Worm (Caenorhabditis elegans) whole organism, L3 larva: Measurements from ENCODE around the gene fil-1.
"Not testable (repeated sequence)": the region's sequence is repeated elsewhere in the genome, so short reads cannot be mapped to it uniquely, and the experiment has no call there.

ENCODE experiments used
- aly-2 ChIP-seq: fragments of 150-350 bp; optimal IDR thresholded peaks from 2 replicates; lab custom pipeline; 2014; ENCODE audit warnings: missing biosample characterization, missing genetic modification characterization
- ceh-16 ChIP-seq: sonication (generic microtip); optimal IDR thresholded peaks from 2 replicates; lab custom pipeline; 2017; ENCODE audit warnings: missing biosample characterization, missing genetic modification characterization
- ceh-28 ChIP-seq: fragments of 150-350 bp; optimal IDR thresholded peaks from 2 replicates; lab custom pipeline; 2014; ENCODE audit warnings: missing biosample characterization, missing genetic modification reagents, missing genetic modification characterization
- ceh-82 ChIP-seq: fragments of 150-350 bp; optimal IDR thresholded peaks from 2 replicates; lab custom pipeline; 2014; ENCODE audit warnings: missing biosample characterization, missing genetic modification characterization
- ceh-9 ChIP-seq: sonication (generic microtip); optimal IDR thresholded peaks from 2 replicates; lab custom pipeline; 2018; ENCODE audit warnings: missing biosample characterization, missing genetic modification characterization
- egl-5 ChIP-seq: fragments of 150-350 bp; optimal IDR thresholded peaks from 2 replicates; lab custom pipeline; 2017; ENCODE audit warnings: missing biosample characterization, missing genetic modification reagents, missing genetic modification characterization, inconsistent platforms
- elt-1 ChIP-seq: fragments of 150-350 bp; optimal IDR thresholded peaks from 2 replicates; lab custom pipeline; 2014; ENCODE audit warnings: missing biosample characterization, missing genetic modification characterization
- elt-2 ChIP-seq: sonication (generic microtip); optimal IDR thresholded peaks from 2 replicates; lab custom pipeline; 2016; ENCODE audit warnings: missing genetic modification reagents, mild to moderate bottlenecking, missing genetic modification characterization, missing compliant biosample characterization
- elt-3 ChIP-seq, 3 experiments: fragments of 150-350 bp in 1 of 3; sonication (generic microtip) in 2 of 3; optimal IDR thresholded peaks; 2 replicates in 2 of 3; 4 replicates in 1 of 3; lab custom pipeline; 2014 to 2017; ENCODE audit warnings: missing biosample characterization in 3 of 3, missing genetic modification characterization in 3 of 3
- fkh-10 ChIP-seq: sonication (generic microtip); optimal IDR thresholded peaks from 2 replicates; lab custom pipeline; 2017; ENCODE audit warnings: missing biosample characterization, missing genetic modification reagents, missing genetic modification characterization
- fos-1 ChIP-seq: fragments of 150-350 bp; optimal IDR thresholded peaks from 2 replicates; lab custom pipeline; 2014; ENCODE audit warnings: missing biosample characterization, missing genetic modification characterization
- hmg-11 ChIP-seq: sonication (generic microtip); optimal IDR thresholded peaks from 2 replicates; lab custom pipeline; 2016; ENCODE audit warnings: missing genetic modification characterization, missing compliant biosample characterization
- lin-15B ChIP-seq: fragments of 150-350 bp; optimal IDR thresholded peaks from 2 replicates; lab custom pipeline; 2014; ENCODE audit warnings: missing biosample characterization, missing genetic modification characterization
- mdl-1 ChIP-seq: fragments of 150-350 bp; optimal IDR thresholded peaks from 2 replicates; lab custom pipeline; 2014; ENCODE audit warnings: missing biosample characterization, missing genetic modification characterization
- mml-1 ChIP-seq: fragments of 150-350 bp; sonication (generic microtip); optimal IDR thresholded peaks from 3 replicates; lab custom pipeline; 2014; ENCODE audit warnings: missing biosample characterization, missing genetic modification characterization
- nfya-1 ChIP-seq: sonication (generic microtip); optimal IDR thresholded peaks from 2 replicates; lab custom pipeline; 2017; ENCODE audit warnings: missing genetic modification characterization, mild to moderate bottlenecking, missing compliant biosample characterization, antibody characterized with exemption, moderate library complexity; ENCODE audit not compliant: insufficient read depth
- nhr-11 ChIP-seq: fragments of 150-350 bp; optimal IDR thresholded peaks from 2 replicates; lab custom pipeline; 2014; ENCODE audit warnings: missing biosample characterization, missing genetic modification characterization
- nhr-23 ChIP-seq: fragments of 150-350 bp; optimal IDR thresholded peaks from 2 replicates; lab custom pipeline; 2014; ENCODE audit warnings: missing biosample characterization, missing genetic modification reagents, missing genetic modification characterization
- nhr-237 ChIP-seq: fragments of 150-350 bp; optimal IDR thresholded peaks from 2 replicates; lab custom pipeline; 2014; ENCODE audit warnings: missing biosample characterization, missing genetic modification characterization
- nhr-25 ChIP-seq: sonication (generic microtip); optimal IDR thresholded peaks from 2 replicates; lab custom pipeline; 2017; ENCODE audit warnings: missing biosample characterization, missing genetic modification characterization
- nhr-28 ChIP-seq: fragments of 150-350 bp; optimal IDR thresholded peaks from 2 replicates; lab custom pipeline; 2014; ENCODE audit warnings: missing biosample characterization, missing genetic modification characterization
- nhr-43 ChIP-seq: sonication (generic microtip); optimal IDR thresholded peaks from 2 replicates; lab custom pipeline; 2016; ENCODE audit warnings: mild to moderate bottlenecking, missing genetic modification characterization, missing compliant biosample characterization; ENCODE audit not compliant: poor library complexity, severe bottlenecking
- nhr-67 ChIP-seq: fragments of 150-350 bp; optimal IDR thresholded peaks from 2 replicates; lab custom pipeline; 2014; ENCODE audit warnings: missing biosample characterization, missing genetic modification characterization
- nhr-76 ChIP-seq: fragments of 150-350 bp; sonication (generic microtip); optimal IDR thresholded peaks from 5 replicates; lab custom pipeline; 2014; ENCODE audit warnings: missing biosample characterization, missing genetic modification characterization
- nhr-77 ChIP-seq: fragments of 150-350 bp; optimal IDR thresholded peaks from 2 replicates; lab custom pipeline; 2014; ENCODE audit warnings: missing biosample characterization, missing genetic modification characterization
- pha-4 ChIP-seq: fragments of 150-350 bp; optimal IDR thresholded peaks from 2 replicates; lab custom pipeline; 2014; ENCODE audit warnings: missing biosample characterization, missing genetic modification reagents, missing genetic modification characterization
- skn-1 ChIP-seq: fragments of 150-350 bp; optimal IDR thresholded peaks from 2 replicates; lab custom pipeline; 2014; ENCODE audit warnings: missing biosample characterization, missing genetic modification characterization
- snpc-4 ChIP-seq: fragments of 150-350 bp; optimal IDR thresholded peaks from 2 replicates; lab custom pipeline; 2014; ENCODE audit warnings: missing biosample characterization, missing genetic modification characterization
- tbx-2 ChIP-seq: sonication (generic microtip); optimal IDR thresholded peaks from 2 replicates; lab custom pipeline; 2016; ENCODE audit warnings: mild to moderate bottlenecking, missing genetic modification characterization, missing compliant biosample characterization
- zag-1 ChIP-seq: fragments of 150-350 bp; optimal IDR thresholded peaks from 2 replicates; lab custom pipeline; 2014; ENCODE audit warnings: missing biosample characterization, missing genetic modification characterization
- ztf-4 ChIP-seq: fragments of 150-350 bp; optimal IDR thresholded peaks from 2 replicates; lab custom pipeline; 2014; ENCODE audit warnings: missing biosample characterization, missing genetic modification characterization

The fil-1 gene

ce11 chrV:15015799-15016198 lies 22.2 kb downstream of the fil-1 start:
- no peak for TF ChIP-seq nfya-1
- TF ChIP-seq nhr-25 (tag; lab: Kevin White, UChicago) = peak; percentile 69

DNA sequence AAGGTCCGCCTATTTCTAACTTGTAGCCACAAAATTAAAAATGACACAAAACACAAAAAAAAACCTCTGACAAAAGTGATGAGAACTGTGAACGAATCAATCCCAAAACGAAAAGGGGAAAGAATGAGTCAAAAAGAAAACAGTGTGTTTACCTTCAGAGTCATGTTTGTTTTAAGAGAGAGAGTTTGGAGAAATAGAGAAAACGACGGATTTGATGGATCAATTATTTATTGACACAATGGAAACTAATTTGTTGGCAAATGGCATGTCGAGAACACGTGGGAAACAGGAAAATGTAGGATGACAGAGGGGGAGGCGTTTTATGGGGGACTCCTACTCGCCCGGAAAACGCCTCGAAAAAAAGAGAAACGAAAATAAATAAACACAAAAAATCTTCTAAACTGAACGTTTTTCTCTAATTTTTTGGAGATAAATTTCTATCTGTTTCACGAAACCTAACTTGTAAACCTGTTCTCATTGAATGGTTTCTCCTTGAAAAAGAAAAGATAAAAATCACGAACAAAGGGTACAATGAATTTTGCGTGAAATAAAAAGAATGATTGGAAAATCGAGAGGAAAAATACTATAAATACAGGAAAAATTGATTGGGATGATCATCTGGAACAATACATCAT lies 23.3 kb downstream of the fil-1 start:
- no peak for TF ChIP-seq ceh-82 (tag; lab: Kevin White, UChicago)
- no peak for TF ChIP-seq hmg-11 (tag; lab: Kevin White, UChicago)
- no peak for TF ChIP-seq mdl-1 (tag; lab: Kevin White, UChicago)
- no peak for TF ChIP-seq fos-1 (tag; lab: Kevin White, UChicago)
- TF ChIP-seq zag-1 (tag; lab: Kevin White, UChicago) = no peak
- peak; percentile 19 for TF ChIP-seq nhr-25 (tag; lab: Kevin White, UChicago)
- TF ChIP-seq nhr-76 (tag; lab: Kevin White, UChicago) = no peak
- peak; percentile 94 for TF ChIP-seq pha-4 (tag; lab: Kevin White, UChicago)
- no peak for TF ChIP-seq ceh-9
- TF ChIP-seq ceh-16 = no peak
- TF ChIP-seq egl-5 (tag; lab: Kevin White, UChicago) = peak; percentile 1
- TF ChIP-seq nhr-237 (tag; lab: Kevin White, UChicago) = no peak

ce11 chrV:15020229-15020628 lies 26.6 kb downstream of the fil-1 start, which contains the start of gene F14H8.2:
Gene F14H8.2 (minus strand): TSS chrV:15020329.
- TF ChIP-seq fkh-10 (GFP tag; lab: Kevin White, UChicago) = no peak

- TF ChIP-seq nhr-11 (tag; lab: Kevin White, UChicago) = no peak
- no peak for TF ChIP-seq nhr-67 (tag; lab: Kevin White, UChicago)
- TF ChIP-seq aly-2 (tag; lab: Kevin White, UChicago) = no peak
- no peak for TF ChIP-seq nhr-28 (tag; lab: Kevin White, UChicago)
Observed at ce11 chrV:15020732-15021131, 27.1 kb downstream of the fil-1 start, which contains the start of gene F14H8.5. Gene F14H8.5 (plus strand): TSS chrV:15021032.

ce11 chrV:15023544-15023943 lies 29.9 kb downstream of the fil-1 start, which contains the start of gene F14H8.4:
Gene F14H8.4 (plus strand): TSS chrV:15023844.
- no peak for TF ChIP-seq mml-1 (tag; lab: Kevin White, UChicago)

DNA sequence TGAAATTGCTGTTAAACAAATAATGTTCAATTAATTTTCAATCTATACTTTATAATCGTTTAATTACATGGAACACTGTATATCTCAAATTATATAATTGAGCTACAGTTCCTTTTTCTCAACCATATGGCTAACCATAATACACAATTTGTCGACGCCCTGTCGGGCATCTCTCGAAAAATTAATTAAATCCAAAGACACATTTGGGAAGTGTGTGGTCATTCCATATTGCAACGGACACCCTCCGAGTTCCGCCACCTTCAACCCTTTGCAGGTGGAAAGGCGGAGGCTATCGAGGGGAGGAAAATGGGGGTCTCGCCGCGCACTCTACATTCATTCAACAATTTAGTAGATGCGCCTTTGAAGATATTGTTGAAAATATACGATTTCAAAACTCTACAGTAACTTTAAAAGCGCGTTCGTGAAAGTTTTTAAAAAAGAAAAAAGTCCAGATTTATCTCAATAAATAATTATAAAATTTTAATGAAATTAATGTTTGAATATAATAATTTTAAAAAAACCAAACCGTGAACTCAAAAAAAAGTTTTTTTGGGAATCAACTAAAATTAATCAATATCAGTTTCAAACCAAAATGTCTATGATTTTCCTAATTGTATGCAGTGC lies 35.4 kb downstream of the fil-1 start, which contains the start of gene F14H8.8:
Gene F14H8.8, plus strand, starts transcription at position 574 of the 624 bp plus-strand sequence.
- TF ChIP-seq nhr-23 (peak; percentile 23), zag-1 (tag; lab: Kevin White, UChicago) (no peak), nhr-43 (tag; lab: Kevin White, UChicago) (peak; percentile 3), elt-3 (tag; optimal IDR thresholded peaks at IDR 0.05; lab: Kevin White, UChicago) (no peak), tbx-2 (no peak), ceh-82 (tag; lab: Kevin White, UChicago) (no peak), nhr-77 (tag; lab: Kevin White, UChicago) (no peak), nhr-25 (tag; lab: Kevin White, UChicago) (peak; percentile 62), nfya-1 (peak; percentile 32), fos-1 (tag; lab: Kevin White, UChicago) (no peak), lin-15B (tag; lab: Kevin White, UChicago) (peak; percentile 6), snpc-4 (tag; lab: Kevin White, UChicago) (peak; percentile 93), ceh-28 (tag; lab: Kevin White, UChicago) (no peak), ztf-4 (tag; lab: Kevin White, UChicago) (no peak)

ce11 chrV:15031373-15031772 lies 37.7 kb downstream of the fil-1 start, which contains the start of gene cng-1:
Gene cng-1 (minus strand): TSS chrV:15031473.
- not testable (repeated sequence) for TF ChIP-seq elt-1; skn-1 (tag; lab: Kevin White, UChicago); elt-2 (tag; lab: Kevin White, UChicago)
